Fruit fly (Drosophila melanogaster) S2 (cell line): Measurements from ENCODE around the gene EMC2B.
A peak's percentile ranks its signal among the peaks of the same experiment; 100 is the strongest.

Experiments used
- CG8478 ChIP-seq: fragments of >200 bp; optimal IDR thresholded peaks from 2 replicates; lab custom pipeline; 2018
- CTCF ChIP-seq, 2 experiments: fragments of >200 bp; optimal IDR thresholded peaks; 2 replicates each; lab custom pipeline; 2018

EMC2B gene

DNA sequence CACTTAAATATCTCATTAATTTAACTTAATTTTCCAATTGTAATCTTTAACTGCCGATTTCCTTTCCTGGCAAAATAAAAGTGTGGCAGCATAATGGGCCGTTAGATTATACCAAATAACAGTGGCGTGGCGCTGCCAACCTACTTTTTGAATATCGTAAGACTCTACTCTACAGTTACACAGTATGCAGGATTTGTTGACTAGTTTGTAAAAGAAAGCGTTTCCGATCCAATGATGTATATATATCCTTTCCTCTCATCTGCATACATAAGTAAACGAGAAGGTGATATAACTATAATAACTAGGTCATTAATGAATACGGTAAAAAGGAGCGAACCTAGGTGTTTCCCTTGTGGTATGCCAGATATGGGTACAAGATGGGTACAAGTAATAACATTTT, at the start of gene EMC2B:
EMC2B (minus strand) TSS at position 98 of the 400 bp plus-strand sequence.
- TF ChIP-seq CTCF (optimal IDR thresholded peaks at IDR 0.05; lab: Kevin White, UChicago) (no peak), CG8478 (lab: Kevin White, UChicago) (no peak)

DNA sequence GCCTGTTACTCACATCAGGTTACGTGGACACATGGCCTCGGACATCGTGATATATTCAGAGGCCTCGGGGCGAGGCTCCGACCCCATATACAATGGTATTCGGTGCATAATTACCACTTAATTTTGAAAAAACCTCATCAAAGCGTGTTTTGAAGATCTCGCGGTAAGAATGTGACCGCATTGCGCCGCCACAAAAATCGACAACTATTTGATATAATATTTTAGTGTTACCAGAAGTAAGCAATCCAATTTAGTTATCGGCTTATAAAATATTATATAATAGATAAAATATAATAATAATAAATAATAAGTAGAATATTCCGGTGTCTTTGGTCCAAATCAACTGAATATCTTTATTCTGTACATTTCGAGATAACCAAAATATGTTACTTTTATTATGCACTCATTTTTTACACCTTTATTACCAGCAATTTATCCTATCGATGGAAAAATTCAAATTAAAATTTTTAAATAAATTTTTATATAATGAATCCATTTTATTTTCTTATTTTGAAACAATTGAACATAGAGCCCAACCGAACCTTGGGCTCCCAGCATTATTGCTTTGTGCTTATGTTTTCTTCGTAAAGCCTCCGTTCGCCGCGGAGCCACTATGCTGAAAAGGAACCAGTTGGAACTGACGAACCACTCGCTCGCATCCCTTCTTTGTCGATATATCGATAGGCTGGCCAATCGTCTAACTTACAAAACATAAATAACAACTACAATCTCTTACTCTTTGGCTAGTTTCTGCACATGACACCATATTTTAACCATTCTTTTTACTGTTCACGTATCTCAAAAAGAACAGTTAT, 48.5 kb upstream of the EMC2B start, which contains the start of the genes CG18213 and Trm7-32:
CG18213 (minus strand) TSS at position 211 of the 815 bp plus-strand sequence.
Trm7-32 (plus strand) TSS at position 690 of the 815 bp plus-strand sequence.
- TF ChIP-seq CG8478 (lab: Kevin White, UChicago) (no peak), CTCF (optimal IDR thresholded peaks at IDR 0.05; lab: Kevin White, UChicago) (peak in 1 of 2 experiments; percentile 17)

DNA sequence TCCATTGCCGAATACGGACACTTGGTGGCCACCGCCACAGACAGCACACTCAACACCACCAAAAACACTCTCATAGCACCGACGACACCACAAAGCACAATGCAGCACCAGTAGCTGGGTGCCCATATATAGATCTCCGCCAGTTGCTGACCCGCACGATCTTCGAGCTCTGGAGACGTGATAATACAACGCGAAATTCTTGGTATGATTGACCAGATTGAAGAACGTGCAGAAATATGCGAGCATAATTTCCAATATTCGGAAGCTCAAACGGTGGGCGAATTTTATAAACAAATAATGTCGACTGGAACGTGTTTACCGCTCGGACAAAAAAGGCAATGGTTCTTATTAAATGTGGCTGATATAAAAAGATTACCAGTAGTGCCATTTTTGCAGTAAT, 44.3 kb upstream of the EMC2B start, which contains the start of gene CG4009:
CG4009 (minus strand) TSS at position 101 of the 400 bp plus-strand sequence.
- TF ChIP-seq CG8478 (lab: Kevin White, UChicago) (no peak), CTCF (optimal IDR thresholded peaks at IDR 0.05; lab: Kevin White, UChicago) (no peak)

- TF ChIP-seq CG8478 (lab: Kevin White, UChicago) (no peak), CTCF (optimal IDR thresholded peaks at IDR 0.05; lab: Kevin White, UChicago) (no peak)
Measured at dm6 chr3R:17031502-17031901, 39.8 kb upstream of the EMC2B start, which contains the start of gene CG31268. TSS of gene CG31268 (plus strand) at chr3R:17031802.

DNA sequence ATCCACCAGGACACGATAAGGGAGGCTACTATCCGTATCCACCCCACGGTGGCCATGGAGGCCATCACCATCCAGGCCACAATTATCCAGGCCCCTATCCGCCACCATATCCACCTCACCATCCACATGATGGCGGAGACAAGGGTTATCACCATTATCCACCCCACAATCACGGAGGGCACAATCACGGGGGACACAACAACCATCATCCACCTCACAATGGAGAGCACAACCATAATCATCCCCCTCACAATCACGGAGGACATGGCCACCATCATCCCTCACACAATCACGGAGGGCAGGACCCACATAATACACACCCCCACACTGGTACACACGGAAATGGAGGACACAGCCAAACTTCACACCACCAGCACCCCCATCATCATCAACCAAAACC, 38.1 kb upstream of the EMC2B start:
- TF ChIP-seq CG8478 (lab: Kevin White, UChicago) (no peak), CTCF (optimal IDR thresholded peaks at IDR 0.05; lab: Kevin White, UChicago) (no peak)

DNA sequence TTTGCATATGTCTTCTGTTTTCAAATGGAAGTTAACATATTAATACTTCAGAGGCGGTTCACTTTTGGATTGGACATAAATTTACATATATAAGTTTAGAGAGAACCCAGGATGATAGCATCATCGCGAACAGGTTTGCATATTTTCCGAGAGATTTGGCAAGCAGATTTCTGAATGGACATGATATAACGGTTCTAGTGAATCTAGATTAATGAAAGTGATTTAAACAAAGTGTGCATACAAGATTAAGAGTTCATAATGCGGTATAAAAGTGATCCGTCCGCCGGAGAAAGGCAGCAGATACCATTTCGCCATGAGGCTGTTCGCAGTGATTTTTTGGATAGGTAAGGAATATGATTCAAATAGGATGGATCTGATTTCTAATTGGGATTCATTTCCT, 36.7 kb upstream of the EMC2B start, which contains the start of gene CG5225:
CG5225 (plus strand) TSS at position 301 of the 400 bp plus-strand sequence.
- TF ChIP-seq CG8478 (lab: Kevin White, UChicago) = no peak
- TF ChIP-seq CTCF (optimal IDR thresholded peaks at IDR 0.05; lab: Kevin White, UChicago) = no peak

- no peak for TF ChIP-seq CG8478 (lab: Kevin White, UChicago)
- TF ChIP-seq CTCF (optimal IDR thresholded peaks at IDR 0.05; lab: Kevin White, UChicago) = no peak
Measured at dm6 chr3R:17020956-17021355, 29.3 kb upstream of the EMC2B start, which contains the start of gene Adsl. TSS of gene Adsl (minus strand) at chr3R:17021120.

- TF ChIP-seq CG8478 (lab: Kevin White, UChicago) (no peak), CTCF (optimal IDR thresholded peaks at IDR 0.05; lab: Kevin White, UChicago) (no peak)
Measured at dm6 chr3R:17018902-17019527, 27.3 kb upstream of the EMC2B start.

DNA sequence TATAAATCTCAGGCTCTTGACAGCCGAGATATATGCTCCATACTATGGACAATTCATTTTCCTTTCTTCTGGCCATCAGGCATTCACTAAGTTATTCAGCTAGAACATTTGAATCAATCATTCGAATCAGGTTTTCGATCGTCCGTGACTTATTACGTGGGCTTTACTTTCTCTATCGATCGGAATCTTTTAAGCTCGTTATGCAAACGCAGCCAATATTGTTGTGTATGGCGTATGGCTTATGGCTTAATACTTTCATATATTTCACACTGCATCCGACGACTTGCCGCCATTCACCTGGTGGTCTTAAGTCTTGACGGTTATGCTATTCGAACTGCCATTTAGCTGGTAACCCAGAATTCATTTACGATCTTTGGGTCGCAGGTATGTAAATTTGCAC, 24.5 kb upstream of the EMC2B start:
- TF ChIP-seq CTCF (optimal IDR thresholded peaks at IDR 0.05; lab: Kevin White, UChicago) = no peak
- no peak for TF ChIP-seq CG8478 (lab: Kevin White, UChicago)

DNA sequence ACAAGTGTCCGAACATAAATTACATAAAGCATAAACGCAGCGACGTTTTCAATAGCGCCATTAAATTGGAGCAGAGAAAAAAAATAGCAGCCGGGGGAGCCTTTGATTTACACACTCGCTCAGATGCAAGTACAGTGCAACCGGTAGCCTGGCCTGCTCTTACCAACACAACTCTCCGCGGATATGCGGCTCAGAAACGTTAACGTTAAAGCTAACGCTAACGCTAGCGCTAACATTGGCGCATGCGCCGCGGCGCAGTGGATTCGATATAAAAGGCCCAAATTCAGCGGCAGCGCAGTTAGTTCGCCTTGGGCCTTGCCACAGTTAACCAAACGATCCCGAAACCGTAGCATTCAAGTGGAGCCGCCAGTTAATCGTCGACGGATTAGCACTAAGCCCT, 22.6 kb upstream of the EMC2B start, which contains the start of gene Pxd:
Pxd (plus strand) TSS at position 301 of the 400 bp plus-strand sequence.
- TF ChIP-seq CTCF (optimal IDR thresholded peaks at IDR 0.05; lab: Kevin White, UChicago) = no peak
- no peak for TF ChIP-seq CG8478 (lab: Kevin White, UChicago)

DNA sequence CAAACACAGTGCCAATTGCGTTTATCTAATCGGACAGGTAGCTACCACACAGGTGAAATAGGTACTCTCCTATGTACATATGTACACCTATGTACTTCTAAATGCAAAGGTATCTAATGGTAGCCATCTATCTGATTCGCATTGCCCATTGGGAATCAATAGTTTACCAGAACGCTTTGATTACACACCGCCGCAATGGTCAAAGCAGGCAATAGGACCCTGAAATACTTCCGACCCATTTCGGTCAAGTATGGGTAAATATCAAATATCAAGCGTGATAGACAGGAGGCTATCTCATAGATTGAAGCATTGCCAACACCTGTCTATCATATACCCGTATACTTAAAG, 17.0 kb upstream of the EMC2B start:
- TF ChIP-seq CTCF (optimal IDR thresholded peaks at IDR 0.05; lab: Kevin White, UChicago) = no peak
- no peak for TF ChIP-seq CG8478 (lab: Kevin White, UChicago)

dm6 chr3R:17008018-17008674, 16.5 kb upstream of the EMC2B start, which contains the start of gene CG8907:
TSS of gene CG8907 (plus strand) at chr3R:17008269.
- TF ChIP-seq CTCF (optimal IDR thresholded peaks at IDR 0.05; lab: Kevin White, UChicago) (no peak), CG8478 (lab: Kevin White, UChicago) (no peak)

dm6 chr3R:17007336-17007735, 15.7 kb upstream of the EMC2B start:
- TF ChIP-seq CG8478 (lab: Kevin White, UChicago) (no peak), CTCF (optimal IDR thresholded peaks at IDR 0.05; lab: Kevin White, UChicago) (no peak)

- TF ChIP-seq CTCF (optimal IDR thresholded peaks at IDR 0.05; lab: Kevin White, UChicago) (no peak), CG8478 (lab: Kevin White, UChicago) (no peak)
Measured at dm6 chr3R:17003468-17003867, 11.8 kb upstream of the EMC2B start.
